Fruit fly (Drosophila melanogaster) whole organism, embryonic: ENCODE data around the gene CG10809.

Experiments used
- Aef1 ChIP-seq: fragments of 200-800 bp; sonication (Bioruptor generic); IDR thresholded peaks from 3 replicates; pipeline ENCODE4 v1.3.6; 2022; ENCODE audit warnings: missing biosample characterization, missing genetic modification characterization
- B-H2 ChIP-seq: fragments of 200-800 bp; sonication (Bioruptor generic); optimal IDR thresholded peaks from 2 replicates; lab custom pipeline; 2018; ENCODE audit warnings: missing biosample characterization, mild to moderate bottlenecking, missing genetic modification characterization
- BEAF-32 ChIP-seq: fragments of 200-800 bp; sonication (Bioruptor generic); optimal IDR thresholded peaks from 3 replicates; lab custom pipeline; 2017; ENCODE audit warnings: missing biosample characterization, missing genetic modification characterization, mild to moderate bottlenecking, moderate library complexity, missing genetic modification reagents
- Blimp-1 ChIP-seq: fragments of 200-800 bp; sonication (Bioruptor generic); optimal IDR thresholded peaks from 3 replicates; lab custom pipeline; 2018; ENCODE audit warnings: missing biosample characterization, missing genetic modification characterization, mild to moderate bottlenecking, moderate library complexity, missing genetic modification reagents
- CG10654 ChIP-seq: fragments of 200-800 bp; sonication (Bioruptor generic); optimal IDR thresholded peaks from 2 replicates; lab custom pipeline; 2016; ENCODE audit warnings: missing biosample characterization, missing genetic modification characterization
- CG10979 ChIP-seq: fragments of 200-800 bp; sonication (Bioruptor generic); optimal IDR thresholded peaks from 2 replicates; lab custom pipeline; 2018; ENCODE audit warnings: missing biosample characterization, mild to moderate bottlenecking, missing genetic modification characterization, moderate library complexity
- CG12155 ChIP-seq: fragments of 200-800 bp; sonication (Bioruptor generic); optimal IDR thresholded peaks from 3 replicates; lab custom pipeline; 2016; ENCODE audit warnings: missing biosample characterization, missing genetic modification characterization
- CG12299 ChIP-seq: fragments of 200-800 bp; sonication (Bioruptor generic); optimal IDR thresholded peaks from 2 replicates; lab custom pipeline; 2018; ENCODE audit warnings: missing biosample characterization, mild to moderate bottlenecking, missing genetic modification characterization
- CG13894 ChIP-seq: fragments of 200-800 bp; sonication (Bioruptor generic); optimal IDR thresholded peaks from 3 replicates; lab custom pipeline; 2018; ENCODE audit warnings: missing biosample characterization, mild to moderate bottlenecking, missing genetic modification characterization, moderate library complexity
- CG16815 ChIP-seq: fragments of 200-800 bp; sonication (Bioruptor generic); optimal IDR thresholded peaks from 3 replicates; lab custom pipeline; 2017; ENCODE audit warnings: missing biosample characterization, mild to moderate bottlenecking, missing genetic modification characterization
- CG16863 ChIP-seq: fragments of 200-800 bp; sonication (Bioruptor generic); optimal IDR thresholded peaks from 3 replicates; lab custom pipeline; 2016; ENCODE audit warnings: missing biosample characterization, missing genetic modification characterization
- CG1792 ChIP-seq: fragments of 200-800 bp; sonication (Bioruptor generic); optimal IDR thresholded peaks from 2 replicates; lab custom pipeline; 2016; ENCODE audit warnings: missing biosample characterization, missing genetic modification characterization
- CG1832 ChIP-seq: fragments of 200-800 bp; sonication (Bioruptor generic); optimal IDR thresholded peaks from 2 replicates; lab custom pipeline; 2017; ENCODE audit warnings: missing biosample characterization, mild to moderate bottlenecking, missing genetic modification characterization, inconsistent platforms
- CG3281 ChIP-seq: fragments of 200-800 bp; sonication (Bioruptor generic); optimal IDR thresholded peaks from 3 replicates; lab custom pipeline; 2017; ENCODE audit warnings: missing biosample characterization, mild to moderate bottlenecking, missing genetic modification characterization
- CG3726 ChIP-seq: fragments of 200-800 bp; sonication (Bioruptor generic); IDR thresholded peaks from 3 replicates; pipeline ENCODE4, ENCODE4 v1.3.6; 2022; ENCODE audit warnings: missing biosample characterization, missing genetic modification characterization
- CG3847 ChIP-seq: fragments of 200-800 bp; sonication (Bioruptor generic); IDR thresholded peaks from 2 replicates; pipeline ENCODE4 v1.3.6; 2022; ENCODE audit warnings: missing biosample characterization, missing genetic modification characterization
- CG6854 ChIP-seq: fragments of 200-800 bp; sonication (Bioruptor generic); optimal IDR thresholded peaks from 3 replicates; lab custom pipeline; 2017; ENCODE audit warnings: missing biosample characterization, mild to moderate bottlenecking, missing genetic modification characterization
- CG7839 ChIP-seq: fragments of 200-800 bp; sonication (Bioruptor generic); optimal IDR thresholded peaks from 3 replicates; lab custom pipeline; 2018; ENCODE audit warnings: missing biosample characterization, mild to moderate bottlenecking, missing genetic modification characterization, moderate library complexity
- CG8359 ChIP-seq: fragments of 200-800 bp; sonication (Bioruptor generic); optimal IDR thresholded peaks from 2 replicates; lab custom pipeline; 2017; ENCODE audit warnings: missing biosample characterization, mild to moderate bottlenecking, missing genetic modification characterization, borderline replicate concordance
- CG8765 ChIP-seq: fragments of 200-800 bp; sonication (Bioruptor generic); IDR thresholded peaks from 2 replicates; pipeline ENCODE4 v1.3.6; 2022; ENCODE audit warnings: missing biosample characterization, missing genetic modification characterization
- CG9609 ChIP-seq: fragments of 200-800 bp; sonication (Bioruptor generic); optimal IDR thresholded peaks from 3 replicates; lab custom pipeline; 2016; ENCODE audit warnings: missing biosample characterization, missing genetic modification characterization
- Gsc ChIP-seq: fragments of 200-800 bp; sonication (Bioruptor generic); IDR thresholded peaks from 2 replicates; pipeline ENCODE4 v1.3.6; 2022; ENCODE audit warnings: missing biosample characterization, missing genetic modification characterization
- HmgD ChIP-seq: fragments of 200-800 bp; sonication (Bioruptor generic); optimal IDR thresholded peaks from 3 replicates; lab custom pipeline; 2016; ENCODE audit warnings: missing biosample characterization, missing genetic modification characterization
- Hr3 ChIP-seq: fragments of 200-800 bp; sonication (Bioruptor generic); optimal IDR thresholded peaks from 3 replicates; lab custom pipeline; 2016; ENCODE audit warnings: missing biosample characterization, missing genetic modification characterization
- Max ChIP-seq: fragments of 200-800 bp; sonication (Bioruptor generic); optimal IDR thresholded peaks from 2 replicates; lab custom pipeline; 2016; ENCODE audit warnings: missing biosample characterization, mild to moderate bottlenecking, missing genetic modification characterization
- Nf-YC ChIP-seq: fragments of 200-800 bp; optimal IDR thresholded peaks from 3 replicates; lab custom pipeline; 2019; ENCODE audit warnings: missing biosample characterization, mild to moderate bottlenecking, missing genetic modification characterization, moderate library complexity
- Pdp1 ChIP-seq, 2 experiments: fragments of 200-800 bp; sonication (Bioruptor generic); optimal IDR thresholded peaks; 3 replicates each; lab custom pipeline; 2016; ENCODE audit warnings: missing biosample characterization in 2 of 2, missing genetic modification characterization in 2 of 2, mild to moderate bottlenecking in 1 of 2, moderate library complexity in 1 of 2
- Poxn ChIP-seq: fragments of 200-800 bp; sonication (Bioruptor generic); IDR thresholded peaks from 2 replicates; pipeline ENCODE4 v1.3.6; 2022; ENCODE audit warnings: missing biosample characterization, missing genetic modification characterization
- Side ChIP-seq: fragments of 200-800 bp; sonication (Bioruptor generic); optimal IDR thresholded peaks from 2 replicates; lab custom pipeline; 2016; ENCODE audit warnings: missing biosample characterization, missing genetic modification characterization
- Six4 ChIP-seq: fragments of 200-800 bp; sonication (Bioruptor generic); optimal IDR thresholded peaks from 2 replicates; lab custom pipeline; 2016; ENCODE audit warnings: missing biosample characterization, missing genetic modification characterization
- Vsx1 ChIP-seq: fragments of 200-800 bp; sonication (Bioruptor generic); optimal IDR thresholded peaks from 2 replicates; lab custom pipeline; 2017; ENCODE audit warnings: missing biosample characterization, mild to moderate bottlenecking, missing genetic modification characterization, missing genetic modification reagents
- abd-A ChIP-seq: fragments of 200-800 bp; sonication (Bioruptor generic); optimal IDR thresholded peaks from 3 replicates; lab custom pipeline; 2019; ENCODE audit warnings: missing biosample characterization, mild to moderate bottlenecking, missing genetic modification characterization, moderate library complexity
- bcd ChIP-seq: fragments of 200-800 bp; sonication (Bioruptor generic); optimal IDR thresholded peaks from 2 replicates; lab custom pipeline; 2017; ENCODE audit warnings: missing biosample characterization, mild to moderate bottlenecking, missing genetic modification characterization
- br ChIP-seq: fragments of >200 bp; optimal IDR thresholded peaks from 2 replicates; lab custom pipeline; 2017
- cad ChIP-seq: fragments of >200 bp; optimal IDR thresholded peaks from 2 replicates; lab custom pipeline; 2017; ENCODE audit warnings: missing biosample characterization, missing genetic modification characterization
- croc ChIP-seq: fragments of 200-800 bp; sonication (Bioruptor generic); conservative IDR thresholded peaks from 3 replicates; pipeline ENCODE4 v1.3.6; 2022; ENCODE audit warnings: missing biosample characterization, missing genetic modification characterization
- danr ChIP-seq: fragments of 200-800 bp; sonication (Bioruptor generic); IDR thresholded peaks from 2 replicates; pipeline ENCODE4 v1.3.6; 2022; ENCODE audit warnings: missing biosample characterization, missing genetic modification characterization
- dimm ChIP-seq: fragments of 200-800 bp; sonication (Bioruptor generic); IDR thresholded peaks from 2 replicates; pipeline ENCODE4 v1.3.6; 2022; ENCODE audit warnings: missing biosample characterization, missing genetic modification characterization
- eve ChIP-seq, 2 experiments: fragments of >200 bp; optimal IDR thresholded peaks; 2 replicates each; lab custom pipeline; 2017; ENCODE audit warnings: missing biosample characterization in 2 of 2, missing genetic modification characterization in 2 of 2
- kni ChIP-seq: fragments of 200-800 bp; sonication (Bioruptor generic); optimal IDR thresholded peaks from 3 replicates; lab custom pipeline; 2017; ENCODE audit warnings: mild to moderate bottlenecking, missing biosample characterization, missing genetic modification reagents, missing genetic modification characterization
- knrl ChIP-seq: fragments of 200-800 bp; sonication (Bioruptor generic); IDR thresholded peaks from 3 replicates; pipeline ENCODE4 v1.3.6; 2022; ENCODE audit warnings: missing biosample characterization, missing genetic modification characterization; ENCODE audit not compliant: partially characterized antibody
- lbe ChIP-seq: fragments of 200-800 bp; sonication (Bioruptor generic); optimal IDR thresholded peaks from 2 replicates; lab custom pipeline; 2016; ENCODE audit warnings: missing biosample characterization, mild to moderate bottlenecking, missing genetic modification characterization
- nau ChIP-seq: fragments of 200-800 bp; sonication (Bioruptor generic); optimal IDR thresholded peaks from 3 replicates; lab custom pipeline; 2017; ENCODE audit warnings: missing biosample characterization, mild to moderate bottlenecking, missing genetic modification characterization, missing genetic modification reagents
- nerfin-2 ChIP-seq: fragments of 200-800 bp; sonication (Bioruptor generic); IDR thresholded peaks from 2 replicates; pipeline ENCODE4 v1.3.6; 2022; ENCODE audit warnings: missing biosample characterization, missing genetic modification characterization; ENCODE audit not compliant: partially characterized antibody
- otp ChIP-seq: fragments of 200-800 bp; sonication (Bioruptor generic); IDR thresholded peaks from 3 replicates; pipeline ENCODE4, ENCODE4 v1.3.6; 2022; ENCODE audit warnings: missing biosample characterization, missing genetic modification characterization
- pfk ChIP-seq: fragments of 200-800 bp; sonication (Bioruptor generic); optimal IDR thresholded peaks from 2 replicates; lab custom pipeline; 2018; ENCODE audit warnings: missing biosample characterization, mild to moderate bottlenecking, missing genetic modification characterization, moderate library complexity
- shn ChIP-seq: fragments of 200-800 bp; sonication (Bioruptor generic); optimal IDR thresholded peaks from 3 replicates; lab custom pipeline; 2016; ENCODE audit warnings: missing biosample characterization, missing genetic modification characterization
- sisA ChIP-seq: fragments of 200-800 bp; sonication (Bioruptor generic); IDR thresholded peaks from 2 replicates; pipeline ENCODE4 v1.3.6; 2022; ENCODE audit warnings: missing biosample characterization, missing genetic modification characterization
- sr ChIP-seq: fragments of 200-800 bp; sonication (Bioruptor generic); IDR thresholded peaks from 3 replicates; pipeline ENCODE4 v1.3.6; 2022; ENCODE audit warnings: missing biosample characterization, missing genetic modification characterization

CG10809 gene

DNA sequence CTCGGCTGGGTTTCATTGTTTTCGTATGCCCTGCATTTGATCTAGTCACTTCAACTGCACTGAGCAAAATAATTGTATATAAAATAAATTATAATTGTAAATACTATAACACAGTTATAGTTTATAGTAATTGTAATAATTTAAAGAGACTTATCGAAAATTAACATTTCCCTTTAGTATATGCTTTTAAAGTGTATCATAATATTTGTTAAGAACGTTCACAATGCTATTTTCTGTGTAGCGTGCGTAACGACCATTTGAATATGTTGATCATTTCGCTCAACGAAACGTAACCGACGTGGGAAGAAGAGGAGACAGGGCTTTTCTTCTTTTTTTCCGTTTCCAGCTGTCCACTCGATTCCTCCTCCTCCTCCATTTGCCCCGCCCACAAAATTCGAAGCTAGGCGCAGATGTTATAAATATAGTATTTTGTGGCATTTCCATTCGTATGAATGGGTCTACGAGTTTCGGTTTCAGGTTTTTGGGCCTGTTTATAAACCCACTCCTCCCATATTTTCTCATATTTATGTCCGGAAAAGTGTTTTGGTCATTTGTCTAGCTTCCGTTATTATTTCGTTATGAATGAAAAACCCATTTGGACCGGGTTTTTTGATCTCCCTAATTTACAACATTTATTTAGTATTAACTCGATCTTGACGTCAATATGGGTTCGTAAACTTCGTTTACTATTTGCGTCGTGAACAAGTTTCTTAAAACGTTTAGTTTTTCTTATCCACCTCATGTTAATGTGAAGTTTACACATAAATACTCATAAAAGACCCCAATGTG is 3.1 kb downstream of the CG10809 start (continued):
- peak; percentile 61; the same call in 2 of the 3 replicates for TF ChIP-seq otp (GFP tag; lab: Robert Waterston, UW)
- TF ChIP-seq Aef1, result peak; percentile 60
- TF ChIP-seq CG9609, result peak; percentile 26
- peak; percentile 94 for TF ChIP-seq CG10979 (tag; lab: Kevin White, UChicago)
- TF ChIP-seq sisA, result peak; percentile 85
- no peak for TF ChIP-seq knrl (GFP tag; lab: Robert Waterston, UW)
- peak; percentile 6 for TF ChIP-seq nau
- TF ChIP-seq CG1792, result no peak
- no peak for TF ChIP-seq kni
- no peak for TF ChIP-seq shn (GFP tag; lab: Kevin White, UChicago)
- peak; percentile 32 for TF ChIP-seq Nf-YC (tag; lab: Kevin White, UChicago)
- peak; percentile 62 for TF ChIP-seq Vsx1 (GFP tag; lab: Kevin White, UChicago)
- TF ChIP-seq bcd, result peak; percentile 76
- TF ChIP-seq Gsc (GFP tag; lab: Robert Waterston, UW), result no peak; the same call in 1 of the 2 replicates
- no peak for TF ChIP-seq CG1832
- peak; percentile 92 for TF ChIP-seq CG7839 (tag; lab: Kevin White, UChicago)
- TF ChIP-seq CG12299 (tag; lab: Kevin White, UChicago), result peak; percentile 77
- peak; percentile 80 for TF ChIP-seq CG8765 (GFP tag; lab: Robert Waterston, UW)
- TF ChIP-seq CG12155 (GFP tag; lab: Kevin White, UChicago), result peak; percentile 65
- peak; percentile 67 for TF ChIP-seq CG10654 (GFP tag; lab: Kevin White, UChicago)
- peak; percentile 79 for TF ChIP-seq CG8359 (GFP tag; lab: Kevin White, UChicago)
- peak; percentile 68; the same call in 2 of the 3 replicates for TF ChIP-seq sr (GFP tag; lab: Robert Waterston, UW)
- no peak for TF ChIP-seq cad (GFP tag; lab: Kevin White, UChicago)
- TF ChIP-seq CG16863 (GFP tag; lab: Kevin White, UChicago), result no peak
- no peak for TF ChIP-seq lbe (GFP tag; lab: Kevin White, UChicago)
- TF ChIP-seq abd-A, result peak; percentile 90
- TF ChIP-seq eve (GFP tag; optimal IDR thresholded peaks at IDR 0.05; lab: Kevin White, UChicago), result no peak
- TF ChIP-seq CG13894 (tag; lab: Kevin White, UChicago), result no peak
- TF ChIP-seq CG3847, result peak; percentile 60
- no peak for TF ChIP-seq HmgD
- peak; percentile 57 for TF ChIP-seq dimm (GFP tag; lab: Robert Waterston, UW)
- no peak for TF ChIP-seq Poxn (GFP tag; lab: Robert Waterston, UW)
- peak; percentile 71 for TF ChIP-seq Hr3
- no peak for TF ChIP-seq nerfin-2 (GFP tag; lab: Robert Waterston, UW)
- TF ChIP-seq Side (GFP tag; lab: Kevin White, UChicago), result no peak
- TF ChIP-seq CG3281, result no peak
- peak; percentile 80 for TF ChIP-seq danr (GFP tag; lab: Robert Waterston, UW)
- TF ChIP-seq pfk, result no peak
- peak; percentile 74 for TF ChIP-seq Six4 (GFP tag; lab: Kevin White, UChicago)
- TF ChIP-seq BEAF-32 (GFP tag; lab: Kevin White, UChicago), result no peak
- no peak for TF ChIP-seq B-H2 (GFP tag; lab: Kevin White, UChicago)
- TF ChIP-seq Pdp1 (GFP tag; optimal IDR thresholded peaks at IDR 0.05; lab: Kevin White, UChicago), result peak; percentile 46 to 58
- TF ChIP-seq CG16815 (GFP tag; lab: Kevin White, UChicago), result peak; percentile 67
- TF ChIP-seq CG6854 (GFP tag; lab: Kevin White, UChicago), result peak; percentile 55
- peak; percentile 91 for TF ChIP-seq Blimp-1 (GFP tag; lab: Kevin White, UChicago)
- TF ChIP-seq croc (GFP tag; lab: Robert Waterston, UW), result peak; percentile 85
- TF ChIP-seq CG3726 (GFP tag; lab: Robert Waterston, UW), result peak; percentile 84; the same call in 1 of the 3 replicates
- no peak for TF ChIP-seq br
- TF ChIP-seq Max (GFP tag; lab: Kevin White, UChicago), result peak; percentile 34
